Worm (Caenorhabditis elegans) whole organism, L2 larva: ENCODE data around the gene F13A2.2.

ENCODE experiments used
- R02D3.7 ChIP-seq: fragments of 150-350 bp; optimal IDR thresholded peaks from 2 replicates; lab custom pipeline; 2014; ENCODE audit warnings: missing biosample characterization, missing genetic modification characterization
- ceh-16 ChIP-seq: fragments of 150-350 bp; optimal IDR thresholded peaks from 2 replicates; lab custom pipeline; 2014; ENCODE audit warnings: missing biosample characterization, missing genetic modification characterization
- ceh-82 ChIP-seq: fragments of 150-350 bp; optimal IDR thresholded peaks from 2 replicates; lab custom pipeline; 2014; ENCODE audit warnings: missing biosample characterization, missing genetic modification characterization
- dmd-4 ChIP-seq: sonication (generic microtip); optimal IDR thresholded peaks from 2 replicates; lab custom pipeline; 2017; ENCODE audit warnings: missing biosample characterization, missing genetic modification characterization
- lin-39 ChIP-seq: fragments of 150-350 bp; optimal IDR thresholded peaks from 2 replicates; lab custom pipeline; 2014; ENCODE audit warnings: missing biosample characterization, missing genetic modification reagents, missing genetic modification characterization
- lsy-2 ChIP-seq, 2 experiments: fragments of 150-350 bp in 1 of 2; sonication (generic microtip) in 1 of 2; optimal IDR thresholded peaks; 2 replicates each; lab custom pipeline; 2014 to 2017; ENCODE audit warnings: missing biosample characterization in 2 of 2, missing genetic modification characterization in 2 of 2
- mdl-1 ChIP-seq, 2 experiments: fragments of 150-350 bp in 1 of 2; sonication (generic microtip) in 1 of 2; optimal IDR thresholded peaks; 2 replicates each; lab custom pipeline; 2017; ENCODE audit warnings: missing biosample characterization in 2 of 2, missing genetic modification characterization in 2 of 2
- nhr-11 ChIP-seq: fragments of 150-350 bp; optimal IDR thresholded peaks from 2 replicates; lab custom pipeline; 2014; ENCODE audit warnings: missing biosample characterization, missing genetic modification characterization
- nhr-12 ChIP-seq: fragments of 150-350 bp; optimal IDR thresholded peaks from 2 replicates; lab custom pipeline; 2014; ENCODE audit warnings: missing biosample characterization, missing genetic modification characterization
- nhr-237 ChIP-seq: fragments of 150-350 bp; optimal IDR thresholded peaks from 2 replicates; lab custom pipeline; 2014; ENCODE audit warnings: missing biosample characterization, missing genetic modification characterization
- skn-1 ChIP-seq: sonication (generic microtip); optimal IDR thresholded peaks from 2 replicates; lab custom pipeline; 2017; ENCODE audit warnings: missing biosample characterization, missing genetic modification characterization
- snpc-4 ChIP-seq: fragments of 150-350 bp; optimal IDR thresholded peaks from 2 replicates; lab custom pipeline; 2014; ENCODE audit warnings: missing biosample characterization, missing genetic modification characterization
- unc-62 ChIP-seq: fragments of 150-350 bp; optimal IDR thresholded peaks from 2 replicates; lab custom pipeline; 2014; ENCODE audit warnings: missing biosample characterization, missing genetic modification reagents, missing genetic modification characterization
- ztf-4 ChIP-seq: fragments of 150-350 bp; optimal IDR thresholded peaks from 2 replicates; lab custom pipeline; 2014; ENCODE audit warnings: missing biosample characterization, missing genetic modification characterization

ce11 chrV:4407519-4407918, 23.1 kb upstream of the F13A2.2 start, which contains the start of gene nhr-118:
- TF ChIP-seq unc-62 (no peak), lsy-2 (tag; optimal IDR thresholded peaks at IDR 0.05; lab: Kevin White, UChicago) (no peak), skn-1 (tag; lab: Kevin White, UChicago) (no peak), nhr-237 (tag; lab: Kevin White, UChicago) (no peak), mdl-1 (tag; optimal IDR thresholded peaks at IDR 0.05; lab: Kevin White, UChicago) (no peak), nhr-12 (tag; lab: Kevin White, UChicago) (no peak), ceh-16 (no peak), ztf-4 (tag; lab: Kevin White, UChicago) (no peak), dmd-4 (tag; lab: Kevin White, UChicago) (no peak), R02D3.7 (tag; lab: Kevin White, UChicago) (no peak), lin-39 (tag; lab: Kevin White, UChicago) (no peak), ceh-82 (tag; lab: Kevin White, UChicago) (no peak), nhr-11 (tag; lab: Kevin White, UChicago) (no peak), snpc-4 (tag; lab: Kevin White, UChicago) (no peak)
